Fruit fly (Drosophila melanogaster) whole organism, embryonic: ENCODE results near the gene CG1999.
A peak's percentile ranks its signal among the peaks of the same experiment; 100 is the strongest.

ENCODE experiments used
- Abd-B ChIP-seq: fragments of 200-800 bp; sonication (Bioruptor generic); optimal IDR thresholded peaks from 2 replicates; lab custom pipeline; 2018; ENCODE audit warnings: missing biosample characterization, mild to moderate bottlenecking, missing genetic modification characterization, moderate library complexity
- CG10959 ChIP-seq: fragments of 200-800 bp; sonication (Bioruptor generic); IDR thresholded peaks from 2 replicates; pipeline ENCODE4 v1.3.6; 2022; ENCODE audit warnings: missing biosample characterization, missing genetic modification characterization
- CG11093 ChIP-seq: fragments of 200-800 bp; sonication (Bioruptor generic); IDR thresholded peaks from 3 replicates; pipeline ENCODE4 v1.3.6; 2022; ENCODE audit warnings: missing biosample characterization, missing genetic modification characterization
- CG12219 ChIP-seq: fragments of 200-800 bp; sonication (Bioruptor generic); optimal IDR thresholded peaks from 3 replicates; lab custom pipeline; 2018; ENCODE audit warnings: missing biosample characterization, mild to moderate bottlenecking, missing genetic modification characterization
- CG12942 ChIP-seq: fragments of 200-800 bp; sonication (Bioruptor generic); optimal IDR thresholded peaks from 3 replicates; lab custom pipeline; 2016; ENCODE audit warnings: missing biosample characterization, missing genetic modification characterization
- CG1529 ChIP-seq: fragments of 200-800 bp; sonication (Bioruptor generic); optimal IDR thresholded peaks from 3 replicates; lab custom pipeline; 2018; ENCODE audit warnings: missing biosample characterization, missing genetic modification characterization
- CG17359 ChIP-seq: fragments of 200-800 bp; sonication (Bioruptor generic); optimal IDR thresholded peaks from 3 replicates; lab custom pipeline; 2018; ENCODE audit warnings: missing biosample characterization, mild to moderate bottlenecking, missing genetic modification characterization, moderate library complexity
- CG17912 ChIP-seq: fragments of 200-800 bp; sonication (Bioruptor generic); optimal IDR thresholded peaks from 2 replicates; lab custom pipeline; 2018; ENCODE audit warnings: missing biosample characterization, mild to moderate bottlenecking, missing genetic modification characterization
- CG1792 ChIP-seq: fragments of 200-800 bp; sonication (Bioruptor generic); optimal IDR thresholded peaks from 2 replicates; lab custom pipeline; 2016; ENCODE audit warnings: missing biosample characterization, missing genetic modification characterization
- CG2202 ChIP-seq: fragments of 200-800 bp; sonication (Bioruptor generic); optimal IDR thresholded peaks from 2 replicates; lab custom pipeline; 2018; ENCODE audit warnings: missing biosample characterization, mild to moderate bottlenecking, missing genetic modification characterization
- CG33213 ChIP-seq: fragments of 200-800 bp; sonication (Bioruptor generic); optimal IDR thresholded peaks from 3 replicates; lab custom pipeline; 2016; ENCODE audit warnings: missing biosample characterization, missing genetic modification characterization
- CG33557 ChIP-seq: fragments of 200-800 bp; sonication (Bioruptor generic); optimal IDR thresholded peaks from 2 replicates; lab custom pipeline; 2019; ENCODE audit warnings: missing biosample characterization, mild to moderate bottlenecking, missing genetic modification characterization, moderate library complexity
- CG5180 ChIP-seq: fragments of 200-800 bp; sonication (Bioruptor generic); optimal IDR thresholded peaks from 3 replicates; lab custom pipeline; 2017; ENCODE audit warnings: missing biosample characterization, missing genetic modification characterization, mild to moderate bottlenecking, moderate library complexity, missing genetic modification reagents
- CG6654 ChIP-seq: fragments of 200-800 bp; sonication (Bioruptor generic); optimal IDR thresholded peaks from 2 replicates; lab custom pipeline; 2017; ENCODE audit warnings: missing biosample characterization, mild to moderate bottlenecking, missing genetic modification characterization
- CG6683 ChIP-seq: fragments of 200-800 bp; sonication (Bioruptor generic); optimal IDR thresholded peaks from 2 replicates; lab custom pipeline; 2017; ENCODE audit warnings: missing biosample characterization, mild to moderate bottlenecking, missing genetic modification characterization, missing genetic modification reagents
- CG6854 ChIP-seq: fragments of 200-800 bp; sonication (Bioruptor generic); optimal IDR thresholded peaks from 3 replicates; lab custom pipeline; 2017; ENCODE audit warnings: missing biosample characterization, mild to moderate bottlenecking, missing genetic modification characterization
- CG7839 ChIP-seq: fragments of 200-800 bp; sonication (Bioruptor generic); optimal IDR thresholded peaks from 3 replicates; lab custom pipeline; 2018; ENCODE audit warnings: missing biosample characterization, mild to moderate bottlenecking, missing genetic modification characterization, moderate library complexity
- CG7987 ChIP-seq: fragments of 200-800 bp; sonication (Bioruptor generic); optimal IDR thresholded peaks from 2 replicates; lab custom pipeline; 2018; ENCODE audit warnings: missing biosample characterization, mild to moderate bottlenecking, missing genetic modification characterization, moderate library complexity
- Camta ChIP-seq: fragments of 200-800 bp; sonication (Bioruptor generic); optimal IDR thresholded peaks from 2 replicates; lab custom pipeline; 2016; ENCODE audit warnings: missing biosample characterization, missing genetic modification characterization
- Chrac-16 ChIP-seq: fragments of 200-800 bp; sonication (Bioruptor generic); optimal IDR thresholded peaks from 3 replicates; lab custom pipeline; 2016; ENCODE audit warnings: missing biosample characterization, missing genetic modification characterization
- CkIIα-i1 ChIP-seq: fragments of 200-800 bp; sonication (Bioruptor generic); IDR thresholded peaks from 2 replicates; pipeline ENCODE4 v1.3.6; 2022; ENCODE audit warnings: missing biosample characterization, missing genetic modification characterization
- Dll ChIP-seq: fragments of 200-800 bp; sonication (Bioruptor generic); IDR thresholded peaks from 4 replicates; pipeline ENCODE4 v1.3.6; 2022; ENCODE audit warnings: missing biosample characterization, missing genetic modification characterization; ENCODE audit not compliant: partially characterized antibody
- Doc2 ChIP-seq: fragments of 200-800 bp; sonication (Bioruptor generic); IDR thresholded peaks from 2 replicates; pipeline ENCODE4 v1.3.6; 2022; ENCODE audit warnings: missing biosample characterization, missing genetic modification characterization
- Eip74EF ChIP-seq, 2 experiments: fragments of 200-800 bp in 1 of 2; fragments of >200 bp in 1 of 2; sonication (Bioruptor generic) in 1 of 2; optimal IDR thresholded peaks; 2 replicates each; lab custom pipeline; 2017 to 2019; ENCODE audit warnings: missing biosample characterization in 2 of 2, missing genetic modification characterization in 2 of 2, mild to moderate bottlenecking in 1 of 2, moderate library complexity in 1 of 2
- HLH54F ChIP-seq: fragments of 200-800 bp; sonication (Bioruptor generic); optimal IDR thresholded peaks from 3 replicates; lab custom pipeline; 2016; ENCODE audit warnings: missing biosample characterization, missing genetic modification characterization
- HmgZ ChIP-seq: fragments of 200-800 bp; sonication (Bioruptor generic); optimal IDR thresholded peaks from 2 replicates; lab custom pipeline; 2018; ENCODE audit warnings: missing biosample characterization, mild to moderate bottlenecking, missing genetic modification characterization
- Hr39 ChIP-seq: fragments of >200 bp; optimal IDR thresholded peaks from 2 replicates; lab custom pipeline; 2017
- Lim3 ChIP-seq: fragments of 200-800 bp; sonication (Bioruptor generic); IDR thresholded peaks from 2 replicates; pipeline ENCODE4 v1.3.6; 2022; ENCODE audit warnings: missing biosample characterization, missing genetic modification characterization
- Mad ChIP-seq: fragments of 200-800 bp; sonication (Bioruptor generic); optimal IDR thresholded peaks from 2 replicates; lab custom pipeline; 2016; ENCODE audit warnings: missing biosample characterization, missing genetic modification characterization
- NC2β ChIP-seq: fragments of 200-800 bp; sonication (Bioruptor generic); optimal IDR thresholded peaks from 2 replicates; lab custom pipeline; 2016; ENCODE audit warnings: missing biosample characterization, missing genetic modification characterization
- Opbp ChIP-seq: fragments of 200-800 bp; sonication (Bioruptor generic); IDR thresholded peaks from 3 replicates; pipeline ENCODE4 v1.3.6; 2022; ENCODE audit warnings: missing biosample characterization, missing genetic modification characterization; ENCODE audit not compliant: partially characterized antibody
- Rx ChIP-seq: fragments of 200-800 bp; sonication (Bioruptor generic); IDR thresholded peaks from 2 replicates; pipeline ENCODE4 v1.3.6; 2022; ENCODE audit warnings: missing biosample characterization, missing genetic modification characterization
- Sry-δ ChIP-seq: fragments of 200-800 bp; sonication (Bioruptor generic); optimal IDR thresholded peaks from 2 replicates; lab custom pipeline; 2016; ENCODE audit warnings: missing biosample characterization, missing genetic modification characterization
- cato ChIP-seq: fragments of 200-800 bp; sonication (Bioruptor generic); optimal IDR thresholded peaks from 2 replicates; lab custom pipeline; 2016; ENCODE audit warnings: missing biosample characterization, missing genetic modification characterization, borderline replicate concordance
- dan ChIP-seq: fragments of 200-800 bp; sonication (Bioruptor generic); IDR thresholded peaks from 2 replicates; pipeline ENCODE4 v1.3.6; 2022; ENCODE audit warnings: missing biosample characterization, missing genetic modification characterization
- eve ChIP-seq, 2 experiments: fragments of >200 bp; optimal IDR thresholded peaks; 2 replicates each; lab custom pipeline; 2017; ENCODE audit warnings: missing biosample characterization in 2 of 2, missing genetic modification characterization in 2 of 2
- kni ChIP-seq: fragments of 200-800 bp; sonication (Bioruptor generic); optimal IDR thresholded peaks from 3 replicates; lab custom pipeline; 2017; ENCODE audit warnings: mild to moderate bottlenecking, missing biosample characterization, missing genetic modification reagents, missing genetic modification characterization
- mirr ChIP-seq: fragments of 200-800 bp; sonication (Bioruptor generic); optimal IDR thresholded peaks from 3 replicates; lab custom pipeline; 2018; ENCODE audit warnings: missing biosample characterization, mild to moderate bottlenecking, missing genetic modification characterization
- nom ChIP-seq: fragments of 200-800 bp; sonication (Bioruptor generic); optimal IDR thresholded peaks from 2 replicates; lab custom pipeline; 2017; ENCODE audit warnings: missing biosample characterization, missing genetic modification characterization, mild to moderate bottlenecking, moderate library complexity, missing genetic modification reagents
- pzg ChIP-seq: fragments of 200-800 bp; sonication (Bioruptor generic); optimal IDR thresholded peaks from 3 replicates; lab custom pipeline; 2018; ENCODE audit warnings: missing biosample characterization, mild to moderate bottlenecking, missing genetic modification characterization, moderate library complexity
- ranshi ChIP-seq: fragments of 200-800 bp; sonication (Bioruptor generic); IDR thresholded peaks from 2 replicates; pipeline ENCODE4 v1.3.6; 2022; ENCODE audit warnings: missing biosample characterization, missing genetic modification characterization
- scrt ChIP-seq: fragments of 200-800 bp; sonication (Bioruptor generic); optimal IDR thresholded peaks from 2 replicates; lab custom pipeline; 2018; ENCODE audit warnings: missing biosample characterization, mild to moderate bottlenecking, missing genetic modification characterization, moderate library complexity
- sima ChIP-seq: fragments of 200-800 bp; sonication (Bioruptor generic); optimal IDR thresholded peaks from 2 replicates; lab custom pipeline; 2016; ENCODE audit warnings: missing biosample characterization, missing genetic modification characterization
- so ChIP-seq: fragments of 200-800 bp; sonication (Bioruptor generic); IDR thresholded peaks from 3 replicates; pipeline ENCODE4 v1.3.6; 2022; ENCODE audit warnings: missing biosample characterization, missing genetic modification characterization
- ssp ChIP-seq: fragments of 200-800 bp; sonication (Bioruptor generic); IDR thresholded peaks from 2 replicates; pipeline ENCODE4 v1.3.6; 2022; ENCODE audit warnings: missing biosample characterization, missing genetic modification characterization
- tll ChIP-seq, 2 experiments: fragments of 200-800 bp in 1 of 2; fragments of >200 bp in 1 of 2; sonication (Bioruptor generic) in 1 of 2; optimal IDR thresholded peaks; 2 replicates each; lab custom pipeline; 2017 to 2019; ENCODE audit warnings: missing biosample characterization in 2 of 2, missing genetic modification characterization in 2 of 2, mild to moderate bottlenecking in 1 of 2, moderate library complexity in 1 of 2
- tup ChIP-seq: fragments of 200-800 bp; sonication (Bioruptor generic); optimal IDR thresholded peaks from 2 replicates; lab custom pipeline; 2016; ENCODE audit warnings: missing biosample characterization, mild to moderate bottlenecking, missing genetic modification characterization, moderate library complexity
- unpg ChIP-seq: fragments of 200-800 bp; sonication (Bioruptor generic); optimal IDR thresholded peaks from 3 replicates; lab custom pipeline; 2018; ENCODE audit warnings: missing biosample characterization, mild to moderate bottlenecking, missing genetic modification characterization, moderate library complexity
- vvl ChIP-seq: fragments of 200-800 bp; sonication (Bioruptor generic); IDR thresholded peaks from 2 replicates; pipeline ENCODE4 v1.3.6; 2022; ENCODE audit warnings: missing biosample characterization, missing genetic modification characterization
- zfh1 ChIP-seq: fragments of 200-800 bp; sonication (Bioruptor generic); IDR thresholded peaks from 3 replicates; pipeline ENCODE4 v1.3.6; 2022; ENCODE audit warnings: missing biosample characterization, missing genetic modification characterization

The CG1999 gene

DNA sequence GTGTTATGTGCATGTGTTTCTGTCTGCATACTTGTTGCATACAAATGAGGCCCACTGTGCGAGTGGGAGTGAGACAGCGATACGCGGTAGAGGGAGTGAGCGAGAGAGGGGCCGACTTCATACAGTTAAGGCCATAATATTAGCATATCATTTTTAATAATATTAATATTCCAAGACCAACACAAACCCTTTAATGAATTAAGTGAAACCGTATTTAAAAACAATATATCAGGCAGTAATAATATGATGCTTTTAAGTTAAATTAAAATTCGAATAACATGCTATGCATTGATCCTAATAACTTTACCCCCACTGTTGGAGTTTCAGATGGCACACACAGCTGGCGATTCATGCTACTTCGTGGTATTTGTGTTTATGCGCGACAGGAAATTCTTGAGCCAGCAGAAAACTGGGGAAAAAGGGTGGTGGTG, 33.8 kb upstream of the CG1999 start (continued):
- TF ChIP-seq Lim3 (GFP tag; lab: Robert Waterston, UW): peak; percentile 80
- TF ChIP-seq pzg (GFP tag; lab: Kevin White, UChicago): peak; percentile 11
- peak; percentile 63 for TF ChIP-seq mirr (GFP tag; lab: Kevin White, UChicago)
- peak; percentile 97 for TF ChIP-seq zfh1 (GFP tag; lab: Robert Waterston, UW)
- TF ChIP-seq Rx (GFP tag; lab: Robert Waterston, UW): peak; percentile 84
- TF ChIP-seq CG33213 (GFP tag; lab: Kevin White, UChicago): peak; percentile 60
- TF ChIP-seq CG17912: peak; percentile 65
- peak; percentile 91 for TF ChIP-seq CG6683 (GFP tag; lab: Kevin White, UChicago)
- peak; percentile 98 for TF ChIP-seq CG7839 (tag; lab: Kevin White, UChicago)
- peak; percentile 97 for TF ChIP-seq nom (GFP tag; lab: Kevin White, UChicago)
- peak; percentile 83 for TF ChIP-seq Mad (GFP tag; lab: Kevin White, UChicago)
- TF ChIP-seq CG33557 (GFP tag; lab: Kevin White, UChicago): peak; percentile 97
- TF ChIP-seq tup (GFP tag; lab: Kevin White, UChicago): peak; percentile 72
- TF ChIP-seq CG12219 (GFP tag; lab: Kevin White, UChicago): peak; percentile 97
- peak; percentile 74 for TF ChIP-seq Camta
- TF ChIP-seq CG10959: peak; percentile 94
- TF ChIP-seq ssp: peak; percentile 86
- TF ChIP-seq Hr39: no peak
- TF ChIP-seq CG1792 (GFP tag; lab: Kevin White, UChicago): peak; percentile 68
- TF ChIP-seq scrt (GFP tag; lab: Kevin White, UChicago): peak; percentile 92
- peak; percentile 96 for TF ChIP-seq CG2202 (tag; lab: Kevin White, UChicago)
- peak; percentile 89 for TF ChIP-seq CG11093 (GFP tag; lab: Robert Waterston, UW)
- peak in 1 of 2 experiments; percentile 98 for TF ChIP-seq Eip74EF (GFP tag; optimal IDR thresholded peaks at IDR 0.05; lab: Kevin White, UChicago)
- TF ChIP-seq so (GFP tag; lab: Robert Waterston, UW): peak; percentile 96
- peak; percentile 28 for TF ChIP-seq Sry-δ (GFP tag; lab: Kevin White, UChicago)
- TF ChIP-seq unpg (GFP tag; lab: Kevin White, UChicago): peak; percentile 98
- peak; percentile 98 for TF ChIP-seq CG17359 (tag; lab: Kevin White, UChicago)
- TF ChIP-seq eve (GFP tag; optimal IDR thresholded peaks at IDR 0.05; lab: Kevin White, UChicago): peak; percentile 14 to 98
- TF ChIP-seq NC2β (GFP tag; lab: Kevin White, UChicago): peak; percentile 77
- TF ChIP-seq CG6854 (GFP tag; lab: Kevin White, UChicago): peak; percentile 92
- peak; percentile 64; the same call in 1 of the 2 replicates for TF ChIP-seq Doc2 (GFP tag; lab: Robert Waterston, UW)
- TF ChIP-seq dan (GFP tag; lab: Robert Waterston, UW): peak; percentile 85; the same call in 1 of the 2 replicates
- TF ChIP-seq HLH54F (GFP tag; lab: Kevin White, UChicago): peak; percentile 73
- TF ChIP-seq CG1529 (GFP tag; lab: Kevin White, UChicago): peak; percentile 95
- peak; percentile 35 for TF ChIP-seq sima (GFP tag; lab: Kevin White, UChicago)
- peak; percentile 87 for TF ChIP-seq CG12942
- TF ChIP-seq CG5180 (GFP tag; lab: Kevin White, UChicago): peak; percentile 90
- no peak for TF ChIP-seq Opbp
- peak; percentile 77 for TF ChIP-seq CG6654 (GFP tag; lab: Kevin White, UChicago)
- peak; percentile 95 for TF ChIP-seq ranshi
- TF ChIP-seq tll (GFP tag; optimal IDR thresholded peaks at IDR 0.05; lab: Kevin White, UChicago): peak in 1 of 2 experiments; percentile 70
- peak; percentile 96 for TF ChIP-seq Chrac-16 (GFP tag; lab: Kevin White, UChicago)
- TF ChIP-seq cato (GFP tag; lab: Kevin White, UChicago): peak; percentile 88
- TF ChIP-seq Abd-B (GFP tag; lab: Kevin White, UChicago): peak; percentile 93
- TF ChIP-seq HmgZ: peak; percentile 97
- peak; percentile 79 for TF ChIP-seq CG7987 (GFP tag; lab: Kevin White, UChicago)
- no peak for TF ChIP-seq Dll
- peak; percentile 99 for TF ChIP-seq vvl
- TF ChIP-seq kni (GFP tag; lab: Kevin White, UChicago): peak; percentile 88
- TF ChIP-seq CkIIα-i1 (GFP tag; lab: Robert Waterston, UW): peak; percentile 82
